Fruit fly (Drosophila melanogaster): ENCODE measurements around the gene Ca-beta.

Ca-beta gene

dm6 chr2L:11184144-11184543 lies 19.2 kb downstream of the Ca-beta start (continued):
- TF ChIP-seq CG17359 (tag; optimal IDR thresholded peaks at IDR 0.05) (peak; percentile 5), CG12391 (tag; optimal IDR thresholded peaks at IDR 0.05) (peak; percentile 40), CG17328 (GFP tag; IDR thresholded peaks at IDR 0.05) (peak; percentile 40; the same call in 1 of the 2 replicates), Oli (tag; optimal IDR thresholded peaks at IDR 0.05) (peak; percentile 47), sens (GFP tag) (peak; percentile 85), ranshi (GFP tag; IDR thresholded peaks at IDR 0.05) (0 out of 2 replicates have a peak, but pooled peaks have one; percentile 37), bbx (GFP tag; IDR thresholded peaks at IDR 0.05; ENCODE audit: partially characterized antibody) (no peak), CG17361 (GFP tag; IDR thresholded peaks at IDR 0.05) (0 out of 3 replicates have a peak, but pooled peaks have one; percentile 20), Sox102F (GFP tag; optimal IDR thresholded peaks at IDR 0.05) (peak; percentile 51), wor (GFP tag; IDR thresholded peaks at IDR 0.05) (no peak), CG6254 (GFP tag; optimal IDR thresholded peaks at IDR 0.05) (peak; percentile 28), Drgx (GFP tag; IDR thresholded peaks at IDR 0.05) (peak; percentile 76), bsh (GFP tag; optimal IDR thresholded peaks at IDR 0.05) (peak; percentile 70 to 82), nom (GFP tag; optimal IDR thresholded peaks at IDR 0.05) (peak; percentile 67), D19A (tag; optimal IDR thresholded peaks at IDR 0.05) (peak; percentile 25), CG10979 (tag; optimal IDR thresholded peaks at IDR 0.05) (peak; percentile 47), Kr (GFP tag; optimal IDR thresholded peaks at IDR 0.05) (no peak), ci (GFP tag; IDR thresholded peaks at IDR 0.05) (peak; percentile 42; the same call in 1 of the 3 replicates), CG1603 (tag; optimal IDR thresholded peaks at IDR 0.05) (peak; percentile 28), CG34422 (GFP tag; IDR thresholded peaks at IDR 0.05) (no peak), Hr3 (GFP tag; optimal IDR thresholded peaks at IDR 0.05) (no peak), zfh1 (GFP tag; IDR thresholded peaks at IDR 0.05) (0 out of 3 replicates have a peak, but pooled peaks have one; percentile 27), CG7839 (tag; optimal IDR thresholded peaks at IDR 0.05) (peak; percentile 19), HLH3B (GFP tag; IDR thresholded peaks at IDR 0.05) (peak; percentile 43; the same call in 1 of the 2 replicates), Blimp-1 (GFP tag; optimal IDR thresholded peaks at IDR 0.05) (peak; percentile 44), dmrt11E (tag; optimal IDR thresholded peaks at IDR 0.05) (peak; percentile 64), trem (tag; optimal IDR thresholded peaks at IDR 0.05) (no peak), grau (tag; optimal IDR thresholded peaks at IDR 0.05) (peak; percentile 25), CG8388 (GFP tag; optimal IDR thresholded peaks at IDR 0.05) (peak; percentile 38), ftz-f1 (GFP tag; optimal IDR thresholded peaks at IDR 0.05) (no peak), emc (GFP tag; optimal IDR thresholded peaks at IDR 0.05) (no peak), CG14710 (tag; optimal IDR thresholded peaks at IDR 0.05) (peak; percentile 13)

dm6 chr2L:11182610-11183243 lies 20.6 kb downstream of the Ca-beta start:
- TF ChIP-seq crol (GFP tag; IDR thresholded peaks at IDR 0.05) (peak; percentile 74), CG32767 (GFP tag; IDR thresholded peaks at IDR 0.05) (peak; percentile 12; the same call in 1 of the 2 replicates), bcd (GFP tag; optimal IDR thresholded peaks at IDR 0.05) (no peak), CG13775 (GFP tag; optimal IDR thresholded peaks at IDR 0.05) (no peak), corto (GFP tag; optimal IDR thresholded peaks at IDR 0.05) (peak; percentile 2)

- TF ChIP-seq gem (tag; optimal IDR thresholded peaks at IDR 0.05) (peak; percentile 10), CG11504 (tag; optimal IDR thresholded peaks at IDR 0.05) (peak; percentile 28), Med (GFP tag) (no peak), CG12219 (GFP tag; optimal IDR thresholded peaks at IDR 0.05) (no peak), Oli (tag; optimal IDR thresholded peaks at IDR 0.05) (peak; percentile 9), HLH3B (GFP tag; IDR thresholded peaks at IDR 0.05) (no peak), nom (GFP tag; optimal IDR thresholded peaks at IDR 0.05) (peak; percentile 50), dmrt99B (tag; optimal IDR thresholded peaks at IDR 0.05) (no peak), lbe (GFP tag; optimal IDR thresholded peaks at IDR 0.05) (peak; percentile 18), dmrt11E (tag; optimal IDR thresholded peaks at IDR 0.05) (peak; percentile 23)
These were observed 21.2 kb downstream of the Ca-beta start for dm6 chr2L:11182148-11182593.
